Worm (Caenorhabditis elegans): ENCODE data around the gene cnc-10.

DNA sequence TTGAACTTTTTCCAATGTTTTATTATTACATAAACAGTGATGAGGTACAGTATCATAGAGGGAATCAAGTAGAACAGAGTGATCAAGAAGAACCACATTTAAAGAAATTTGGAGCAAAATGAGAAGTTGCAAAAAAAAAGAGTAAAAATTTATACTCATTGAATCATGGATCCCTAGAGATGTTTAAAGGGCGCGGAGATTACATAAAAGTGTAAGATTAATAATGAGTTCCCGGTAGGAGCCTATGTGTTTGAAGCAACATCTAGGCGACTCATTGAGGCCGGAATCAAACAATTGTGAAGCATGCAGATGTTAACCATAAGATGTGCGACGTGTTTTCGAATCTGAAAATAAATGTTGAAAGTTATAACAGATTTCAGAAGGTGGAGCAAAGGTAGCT, 30.7 kb upstream of the cnc-10 start, which contains the start of gene srg-39:
- TF ChIP-seq ama-1 (optimal IDR thresholded peaks at IDR 0.05) (no peak), B0310.2 (tag; optimal IDR thresholded peaks at IDR 0.05) (no peak), hmg-4 (GFP tag; optimal IDR thresholded peaks at IDR 0.05) (no peak)
